Fruit fly (Drosophila melanogaster): ENCODE measurements around the gene RpS27A.

DNA sequence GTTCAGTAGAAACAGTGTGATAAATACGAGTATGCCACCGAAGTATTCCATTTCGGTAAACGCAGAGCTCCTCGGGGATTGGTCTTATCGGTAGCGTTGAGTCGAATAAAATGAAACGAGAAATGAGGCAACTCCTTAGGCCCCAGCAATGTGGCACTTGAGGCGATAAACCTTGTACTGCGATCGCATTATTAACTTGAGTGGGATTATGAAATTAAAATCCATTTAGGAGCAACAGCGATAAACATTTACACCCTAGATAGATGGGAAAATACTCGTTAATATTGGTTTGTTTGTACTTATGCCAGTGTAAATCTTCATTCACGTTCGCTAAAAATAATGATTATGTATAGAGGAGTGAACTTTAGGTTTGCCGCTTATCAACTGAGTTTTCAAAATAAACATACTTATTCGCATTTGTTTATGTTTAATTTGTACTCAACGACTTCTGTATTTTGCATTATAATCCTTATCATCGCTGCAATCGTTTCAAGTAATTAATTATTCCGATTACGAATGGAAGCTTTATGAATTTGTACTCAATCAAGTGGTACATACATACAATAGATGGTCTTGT lies 47.9 kb downstream of the RpS27A start:
- no peak for TF ChIP-seq sv (GFP tag; optimal IDR thresholded peaks at IDR 0.05)
- no peak for TF ChIP-seq Myc (optimal IDR thresholded peaks at IDR 0.05)
- TF ChIP-seq Mio (GFP tag; optimal IDR thresholded peaks at IDR 0.05): no peak
- TF ChIP-seq Dfd (GFP tag; optimal IDR thresholded peaks at IDR 0.05): no peak

Measured in whole organism, wandering third instar larva.